Fruit fly (Drosophila melanogaster) whole organism, embryonic: ENCODE results near the gene CG17364.
A peak's percentile ranks its signal among the peaks of the same experiment; 100 is the strongest.

Experiments
- CG12104 ChIP-seq: fragments of 200-800 bp; sonication (Bioruptor generic); optimal IDR thresholded peaks from 3 replicates; lab custom pipeline; 2016; ENCODE audit warnings: missing biosample characterization, missing genetic modification characterization
- CG15514 ChIP-seq: fragments of 200-800 bp; sonication (Bioruptor generic); optimal IDR thresholded peaks from 3 replicates; lab custom pipeline; 2017; ENCODE audit warnings: missing biosample characterization, missing genetic modification characterization, mild to moderate bottlenecking, moderate library complexity, missing genetic modification reagents
- CG17186 ChIP-seq: fragments of 200-800 bp; sonication (Bioruptor generic); optimal IDR thresholded peaks from 3 replicates; lab custom pipeline; 2017; ENCODE audit warnings: missing biosample characterization, missing genetic modification reagents, missing genetic modification characterization
- CG17359 ChIP-seq: fragments of 200-800 bp; sonication (Bioruptor generic); optimal IDR thresholded peaks from 3 replicates; lab custom pipeline; 2018; ENCODE audit warnings: missing biosample characterization, mild to moderate bottlenecking, missing genetic modification characterization, moderate library complexity
- CG1832 ChIP-seq: fragments of 200-800 bp; sonication (Bioruptor generic); optimal IDR thresholded peaks from 2 replicates; lab custom pipeline; 2017; ENCODE audit warnings: missing biosample characterization, mild to moderate bottlenecking, missing genetic modification characterization, inconsistent platforms
- CG18619 ChIP-seq: fragments of 200-800 bp; sonication (Bioruptor generic); optimal IDR thresholded peaks from 3 replicates; lab custom pipeline; 2017; ENCODE audit warnings: missing biosample characterization, mild to moderate bottlenecking, missing genetic modification characterization
- CG2116 ChIP-seq: fragments of 200-800 bp; sonication (Bioruptor generic); optimal IDR thresholded peaks from 3 replicates; lab custom pipeline; 2018; ENCODE audit warnings: missing biosample characterization, mild to moderate bottlenecking, missing genetic modification characterization
- CG31365 ChIP-seq: fragments of 200-800 bp; sonication (Bioruptor generic); optimal IDR thresholded peaks from 2 replicates; lab custom pipeline; 2018; ENCODE audit warnings: missing biosample characterization, mild to moderate bottlenecking, missing genetic modification characterization
- CG34376 ChIP-seq: fragments of 200-800 bp; sonication (Bioruptor generic); optimal IDR thresholded peaks from 2 replicates; lab custom pipeline; 2018; ENCODE audit warnings: missing biosample characterization, mild to moderate bottlenecking, missing genetic modification characterization
- CG3726 ChIP-seq: fragments of 200-800 bp; sonication (Bioruptor generic); IDR thresholded peaks from 3 replicates; pipeline ENCODE4, ENCODE4 v1.3.6; 2022; ENCODE audit warnings: missing biosample characterization, missing genetic modification characterization
- CG6683 ChIP-seq: fragments of 200-800 bp; sonication (Bioruptor generic); optimal IDR thresholded peaks from 2 replicates; lab custom pipeline; 2017; ENCODE audit warnings: missing biosample characterization, mild to moderate bottlenecking, missing genetic modification characterization, missing genetic modification reagents
- CG7839 ChIP-seq: fragments of 200-800 bp; sonication (Bioruptor generic); optimal IDR thresholded peaks from 3 replicates; lab custom pipeline; 2018; ENCODE audit warnings: missing biosample characterization, mild to moderate bottlenecking, missing genetic modification characterization, moderate library complexity
- CTCF ChIP-seq: fragments of 200-800 bp; sonication (Bioruptor generic); optimal IDR thresholded peaks from 2 replicates; lab custom pipeline; 2017; ENCODE audit warnings: missing biosample characterization, mild to moderate bottlenecking, missing genetic modification characterization, moderate library complexity
- Camta ChIP-seq: fragments of 200-800 bp; sonication (Bioruptor generic); optimal IDR thresholded peaks from 2 replicates; lab custom pipeline; 2016; ENCODE audit warnings: missing biosample characterization, missing genetic modification characterization
- D19A ChIP-seq: fragments of 200-800 bp; optimal IDR thresholded peaks from 3 replicates; lab custom pipeline; 2019; ENCODE audit warnings: missing biosample characterization, mild to moderate bottlenecking, missing genetic modification characterization, moderate library complexity
- Dll ChIP-seq: fragments of 200-800 bp; sonication (Bioruptor generic); IDR thresholded peaks from 4 replicates; pipeline ENCODE4 v1.3.6; 2022; ENCODE audit warnings: missing biosample characterization, missing genetic modification characterization; ENCODE audit not compliant: partially characterized antibody
- E2f1 ChIP-seq: fragments of 200-800 bp; sonication (Bioruptor generic); IDR thresholded peaks from 2 replicates; pipeline ENCODE4 v1.3.6; 2022; ENCODE audit warnings: missing biosample characterization, missing genetic modification characterization
- Eip74EF ChIP-seq, 2 experiments: fragments of 200-800 bp in 1 of 2; fragments of >200 bp in 1 of 2; sonication (Bioruptor generic) in 1 of 2; optimal IDR thresholded peaks; 2 replicates each; lab custom pipeline; 2017 to 2019; ENCODE audit warnings: missing biosample characterization in 2 of 2, missing genetic modification characterization in 2 of 2, mild to moderate bottlenecking in 1 of 2, moderate library complexity in 1 of 2
- Fer3 ChIP-seq: fragments of 200-800 bp; sonication (Bioruptor generic); optimal IDR thresholded peaks from 2 replicates; lab custom pipeline; 2018; ENCODE audit warnings: missing biosample characterization, mild to moderate bottlenecking, missing genetic modification characterization, moderate library complexity
- HLHmδ ChIP-seq: fragments of 200-800 bp; sonication (Bioruptor generic); optimal IDR thresholded peaks from 2 replicates; lab custom pipeline; 2018; ENCODE audit warnings: missing biosample characterization, mild to moderate bottlenecking, missing genetic modification characterization, moderate library complexity
- MBD-R2 ChIP-seq: fragments of 200-800 bp; sonication (Bioruptor generic); IDR thresholded peaks from 2 replicates; pipeline ENCODE4 v1.3.6; 2022; ENCODE audit warnings: missing biosample characterization, missing genetic modification characterization
- NC2α ChIP-seq: fragments of 200-800 bp; sonication (Bioruptor generic); optimal IDR thresholded peaks from 2 replicates; lab custom pipeline; 2016; ENCODE audit warnings: missing biosample characterization, missing genetic modification characterization
- Nf-YA ChIP-seq: fragments of 200-800 bp; sonication (Bioruptor generic); IDR thresholded peaks from 2 replicates; pipeline ENCODE4 v1.3.6; 2022; ENCODE audit warnings: missing biosample characterization, missing genetic modification characterization
- Oaz ChIP-seq: fragments of 200-800 bp; sonication (Bioruptor generic); IDR thresholded peaks from 2 replicates; pipeline ENCODE4 v1.3.6; 2022; ENCODE audit warnings: missing biosample characterization, missing genetic modification characterization
- Sin3A ChIP-seq: fragments of >200 bp; optimal IDR thresholded peaks from 2 replicates; lab custom pipeline; 2018
- Sox102F ChIP-seq: fragments of 200-800 bp; sonication (Bioruptor generic); optimal IDR thresholded peaks from 2 replicates; lab custom pipeline; 2018; ENCODE audit warnings: missing biosample characterization, mild to moderate bottlenecking, missing genetic modification characterization, moderate library complexity
- Trl ChIP-seq, 3 experiments: fragments of >200 bp in 2 of 3; fragments of 200-800 bp in 1 of 3; sonication (Bioruptor generic) in 1 of 3; optimal IDR thresholded peaks; 2 replicates in 1 of 3; 3 replicates in 2 of 3; lab custom pipeline; 2016 to 2017; ENCODE audit warnings: missing biosample characterization in 1 of 3, missing genetic modification characterization in 1 of 3
- abd-A ChIP-seq: fragments of 200-800 bp; sonication (Bioruptor generic); optimal IDR thresholded peaks from 3 replicates; lab custom pipeline; 2019; ENCODE audit warnings: missing biosample characterization, mild to moderate bottlenecking, missing genetic modification characterization, moderate library complexity
- ap ChIP-seq: fragments of 200-800 bp; sonication (Bioruptor generic); IDR thresholded peaks from 2 replicates; pipeline ENCODE4 v1.3.6; 2022; ENCODE audit warnings: missing biosample characterization, missing genetic modification characterization
- ash1 ChIP-seq: fragments of 200-800 bp; sonication (Bioruptor generic); optimal IDR thresholded peaks from 2 replicates; lab custom pipeline; 2018; ENCODE audit warnings: missing biosample characterization, mild to moderate bottlenecking, missing genetic modification characterization
- az2 ChIP-seq: fragments of 200-800 bp; sonication (Bioruptor generic); optimal IDR thresholded peaks from 3 replicates; lab custom pipeline; 2016; ENCODE audit warnings: missing biosample characterization, missing genetic modification characterization
- bab2 ChIP-seq: fragments of 200-800 bp; sonication (Bioruptor generic); optimal IDR thresholded peaks from 2 replicates; lab custom pipeline; 2016; ENCODE audit warnings: missing biosample characterization, missing genetic modification characterization
- btn ChIP-seq: fragments of 200-800 bp; sonication (Bioruptor generic); optimal IDR thresholded peaks from 2 replicates; lab custom pipeline; 2016; ENCODE audit warnings: missing biosample characterization, missing genetic modification characterization
- chinmo ChIP-seq: fragments of 200-800 bp; sonication (Bioruptor generic); IDR thresholded peaks from 4 replicates; pipeline ENCODE4 v1.3.6; 2022; ENCODE audit warnings: missing biosample characterization, missing genetic modification characterization; ENCODE audit not compliant: partially characterized antibody
- cwo ChIP-seq: fragments of 200-800 bp; sonication (Bioruptor generic); optimal IDR thresholded peaks from 3 replicates; lab custom pipeline; 2017; ENCODE audit warnings: missing biosample characterization, missing genetic modification characterization, mild to moderate bottlenecking, moderate library complexity, missing genetic modification reagents
- dpn ChIP-seq, 2 experiments: fragments of 200-800 bp; sonication (Bioruptor generic); optimal IDR thresholded peaks; 3 replicates each; lab custom pipeline; 2016; ENCODE audit warnings: missing biosample characterization in 2 of 2, missing genetic modification characterization in 2 of 2
- dysf ChIP-seq: fragments of 200-800 bp; sonication (Bioruptor generic); IDR thresholded peaks from 3 replicates; pipeline ENCODE4 v1.3.6; 2022; ENCODE audit warnings: missing biosample characterization, missing genetic modification characterization
- en ChIP-seq: fragments of 200-800 bp; sonication (Bioruptor generic); optimal IDR thresholded peaks from 2 replicates; lab custom pipeline; 2016; ENCODE audit warnings: missing biosample characterization, missing genetic modification characterization
- fd3F ChIP-seq: fragments of 200-800 bp; sonication (Bioruptor generic); optimal IDR thresholded peaks from 2 replicates; lab custom pipeline; 2018; ENCODE audit warnings: missing biosample characterization, mild to moderate bottlenecking, missing genetic modification characterization, moderate library complexity
- fru ChIP-seq: fragments of >200 bp; optimal IDR thresholded peaks from 2 replicates; lab custom pipeline; 2017
- gcm ChIP-seq: fragments of 200-800 bp; sonication (Bioruptor generic); optimal IDR thresholded peaks from 2 replicates; lab custom pipeline; 2019; ENCODE audit warnings: missing biosample characterization, mild to moderate bottlenecking, missing genetic modification characterization, moderate library complexity
- her ChIP-seq: fragments of 200-800 bp; sonication (Bioruptor generic); optimal IDR thresholded peaks from 2 replicates; lab custom pipeline; 2016; ENCODE audit warnings: missing biosample characterization, missing genetic modification characterization
- jigr1 ChIP-seq: fragments of 200-800 bp; sonication (Bioruptor generic); IDR thresholded peaks from 3 replicates; pipeline ENCODE4 v1.3.6; 2022; ENCODE audit warnings: missing biosample characterization, missing genetic modification characterization
- knrl ChIP-seq: fragments of 200-800 bp; sonication (Bioruptor generic); IDR thresholded peaks from 3 replicates; pipeline ENCODE4 v1.3.6; 2022; ENCODE audit warnings: missing biosample characterization, missing genetic modification characterization; ENCODE audit not compliant: partially characterized antibody
- lmd ChIP-seq: fragments of 200-800 bp; sonication (Bioruptor generic); IDR thresholded peaks from 2 replicates; pipeline ENCODE4 v1.3.6; 2022; ENCODE audit warnings: missing biosample characterization, missing genetic modification characterization
- sisA ChIP-seq: fragments of 200-800 bp; sonication (Bioruptor generic); IDR thresholded peaks from 2 replicates; pipeline ENCODE4 v1.3.6; 2022; ENCODE audit warnings: missing biosample characterization, missing genetic modification characterization
- sug ChIP-seq: fragments of 200-800 bp; optimal IDR thresholded peaks from 2 replicates; lab custom pipeline; 2019; ENCODE audit warnings: missing biosample characterization, mild to moderate bottlenecking, missing genetic modification characterization, moderate library complexity
- trh ChIP-seq: fragments of 200-800 bp; sonication (Bioruptor generic); optimal IDR thresholded peaks from 2 replicates; lab custom pipeline; 2016; ENCODE audit warnings: missing biosample characterization, missing genetic modification characterization
- ttk ChIP-seq: fragments of 200-800 bp; sonication (Bioruptor generic); IDR thresholded peaks from 2 replicates; pipeline ENCODE4 v2.1.2; 2022; ENCODE audit warnings: missing biosample characterization, missing genetic modification characterization

CG17364 gene

dm6 chr3L:14031171-14032126 lies 38.2 kb upstream of the CG17364 start, which contains the start of the genes CG6650 and endos (continued):
- TF ChIP-seq knrl, result peak; percentile 80
- no peak for TF ChIP-seq btn (GFP tag; lab: Kevin White, UChicago)
- TF ChIP-seq Dll (GFP tag; lab: Robert Waterston, UW), result peak; percentile 85
- peak; percentile 56; the same call in 1 of the 3 replicates for TF ChIP-seq jigr1
- peak; percentile 36 for TF ChIP-seq CG17186 (GFP tag; lab: Kevin White, UChicago)
- no peak for TF ChIP-seq Trl (optimal IDR thresholded peaks at IDR 0.05; lab: Kevin White, UChicago)
- no peak for TF ChIP-seq Trl (GFP tag; optimal IDR thresholded peaks at IDR 0.05; lab: Kevin White, UChicago)
- TF ChIP-seq CG2116, result peak; percentile 96
- TF ChIP-seq CTCF (GFP tag; lab: Kevin White, UChicago), result no peak
- TF ChIP-seq CG34376 (GFP tag; lab: Kevin White, UChicago), result peak; percentile 82
- peak; percentile 32 for TF ChIP-seq CG12104 (GFP tag; lab: Kevin White, UChicago)
- no peak for TF ChIP-seq Nf-YA
- no peak for TF ChIP-seq ap (GFP tag; lab: Robert Waterston, UW)
- no peak for TF ChIP-seq ttk (GFP tag; lab: Robert Waterston, UW)
- no peak for TF ChIP-seq CG18619 (GFP tag; lab: Kevin White, UChicago)
- TF ChIP-seq Camta (GFP tag; lab: Kevin White, UChicago), result no peak
- no peak for TF ChIP-seq bab2 (GFP tag; lab: Kevin White, UChicago)
- TF ChIP-seq cwo (GFP tag; lab: Kevin White, UChicago), result no peak
- peak; percentile 27 for TF ChIP-seq D19A (tag; lab: Kevin White, UChicago)
- peak; percentile 28; the same call in 1 of the 3 replicates for TF ChIP-seq dysf (GFP tag; lab: Robert Waterston, UW)
- no peak for TF ChIP-seq CG3726 (GFP tag; lab: Robert Waterston, UW)
- TF ChIP-seq CG31365 (tag; lab: Kevin White, UChicago), result no peak
- TF ChIP-seq sug, result peak; percentile 67
- peak; percentile 57 for TF ChIP-seq Sin3A (lab: Kevin White, UChicago)
- TF ChIP-seq abd-A (tag; lab: Kevin White, UChicago), result no peak
- TF ChIP-seq Eip74EF (GFP tag; optimal IDR thresholded peaks at IDR 0.05; lab: Kevin White, UChicago), result no peak
- TF ChIP-seq lmd (GFP tag; lab: Robert Waterston, UW), result peak; percentile 25; the same call in 1 of the 2 replicates
- TF ChIP-seq CG17359 (tag; lab: Kevin White, UChicago), result no peak
- no peak for TF ChIP-seq en (GFP tag; lab: Kevin White, UChicago)
- peak; percentile 47 for TF ChIP-seq CG15514 (GFP tag; lab: Kevin White, UChicago)
- no peak for TF ChIP-seq Sox102F (GFP tag; lab: Kevin White, UChicago)
- TF ChIP-seq dpn (GFP tag; optimal IDR thresholded peaks at IDR 0.05; lab: Kevin White, UChicago), result peak in 1 of 2 experiments; percentile 14
- TF ChIP-seq chinmo (GFP tag; lab: Robert Waterston, UW), result 0 out of 4 replicates have a peak, but pooled peaks have one; percentile 47
- no peak for TF ChIP-seq trh
- peak; percentile 7 for TF ChIP-seq gcm (GFP tag; lab: Kevin White, UChicago)
- no peak for TF ChIP-seq sisA
- TF ChIP-seq fd3F (GFP tag; lab: Kevin White, UChicago), result no peak
- TF ChIP-seq az2 (GFP tag; lab: Kevin White, UChicago), result peak; percentile 14
- TF ChIP-seq Oaz (GFP tag; lab: Robert Waterston, UW), result no peak
- no peak for TF ChIP-seq NC2α (GFP tag; lab: Kevin White, UChicago)
- no peak for TF ChIP-seq CG6683 (GFP tag; lab: Kevin White, UChicago)
- no peak for TF ChIP-seq CG1832
- no peak for TF ChIP-seq ash1 (GFP tag; lab: Kevin White, UChicago)
- no peak for TF ChIP-seq HLHmδ (GFP tag; lab: Kevin White, UChicago)
- peak; percentile 34 for TF ChIP-seq MBD-R2 (GFP tag; lab: Robert Waterston, UW)
- no peak for TF ChIP-seq fru (lab: Kevin White, UChicago)
- TF ChIP-seq Fer3 (tag; lab: Kevin White, UChicago), result peak; percentile 3
- peak; percentile 40 for TF ChIP-seq CG7839 (tag; lab: Kevin White, UChicago)
- TF ChIP-seq her (GFP tag; lab: Kevin White, UChicago), result peak; percentile 39
- no peak for TF ChIP-seq E2f1 (GFP tag; lab: Robert Waterston, UW)
